Worm (Caenorhabditis elegans): ENCODE measurements around the gene maph-1.3.

Gene maph-1.3

ce11 chrIII:3897116-3897845, 52.6 kb downstream of the maph-1.3 start:
- TF ChIP-seq ref-1 (GFP tag; conservative IDR thresholded peaks at IDR 0.05) (peak; percentile 40; the same call in 1 of the 2 replicates), flt-1 (GFP tag; IDR thresholded peaks at IDR 0.05) (peak; percentile 85)

All from whole organism, midembryonic.